Worm (Caenorhabditis elegans) whole organism, late embryonic: ENCODE data around the gene B0361.9.

ENCODE experiments used
- K09A11.1 ChIP-seq: sonication (generic microtip); optimal IDR thresholded peaks from 2 replicates; lab custom pipeline; 2017; ENCODE audit warnings: antibody characterized with exemption, mild to moderate bottlenecking, missing genetic modification characterization, missing compliant biosample characterization; ENCODE audit not compliant: insufficient read depth
- T23F11.4 ChIP-seq: fragments of 200-800 bp; sonication (Bioruptor generic); optimal IDR thresholded peaks from 2 replicates; lab custom pipeline; 2018; ENCODE audit warnings: mild to moderate bottlenecking, missing genetic modification characterization, missing compliant biosample characterization
- Y22D7AL.16 ChIP-seq: sonication (generic microtip); optimal IDR thresholded peaks from 2 replicates; lab custom pipeline; 2016; ENCODE audit warnings: missing genetic modification characterization, missing compliant biosample characterization
- ama-1 ChIP-seq: fragments of 150-350 bp; optimal IDR thresholded peaks from 2 replicates; lab custom pipeline; 2014
- ceh-14 ChIP-seq: sonication (generic microtip); optimal IDR thresholded peaks from 2 replicates; lab custom pipeline; 2016; ENCODE audit warnings: missing genotype, missing genetic modification characterization, missing compliant biosample characterization
- ceh-22 ChIP-seq: sonication (generic microtip); optimal IDR thresholded peaks from 2 replicates; lab custom pipeline; 2017; ENCODE audit warnings: missing biosample characterization, missing genetic modification characterization
- ceh-30 ChIP-seq: fragments of 150-350 bp; optimal IDR thresholded peaks from 2 replicates; lab custom pipeline; 2014; ENCODE audit warnings: missing biosample characterization, missing genetic modification characterization
- ceh-31 ChIP-seq: sonication (generic microtip); optimal IDR thresholded peaks from 2 replicates; lab custom pipeline; 2016; ENCODE audit warnings: missing genetic modification characterization, missing compliant biosample characterization
- ceh-48 ChIP-seq: sonication (generic microtip); optimal IDR thresholded peaks from 2 replicates; lab custom pipeline; 2016; ENCODE audit warnings: missing genetic modification characterization, inconsistent platforms, missing compliant biosample characterization
- ceh-6 ChIP-seq: fragments of 200-800 bp; sonication (Bioruptor generic); optimal IDR thresholded peaks from 2 replicates; lab custom pipeline; 2018; ENCODE audit warnings: mild to moderate bottlenecking, missing genetic modification characterization, missing compliant biosample characterization
- dmd-4 ChIP-seq: sonication (generic microtip); optimal IDR thresholded peaks from 2 replicates; lab custom pipeline; 2016; ENCODE audit warnings: borderline replicate concordance, missing genetic modification characterization, missing compliant biosample characterization
- dve-1 ChIP-seq: sonication (generic microtip); optimal IDR thresholded peaks from 2 replicates; lab custom pipeline; 2017; ENCODE audit warnings: antibody characterized with exemption, mild to moderate bottlenecking, missing genetic modification characterization, missing compliant biosample characterization
- elt-2 ChIP-seq: sonication (generic microtip); optimal IDR thresholded peaks from 2 replicates; lab custom pipeline; 2016; ENCODE audit warnings: missing genetic modification reagents, missing genetic modification characterization, missing compliant biosample characterization
- ets-4 ChIP-seq: sonication (generic microtip); optimal IDR thresholded peaks from 2 replicates; lab custom pipeline; 2016; ENCODE audit warnings: missing genetic modification characterization, missing compliant biosample characterization
- fkh-10 ChIP-seq: fragments of 150-350 bp; optimal IDR thresholded peaks from 2 replicates; lab custom pipeline; 2014; ENCODE audit warnings: missing biosample characterization, missing genetic modification reagents, missing genetic modification characterization
- fkh-6 ChIP-seq: sonication (generic microtip); optimal IDR thresholded peaks from 2 replicates; lab custom pipeline; 2016; ENCODE audit warnings: missing genetic modification characterization, missing compliant biosample characterization
- hlh-13 ChIP-seq: fragments of 200-800 bp; sonication (Bioruptor generic); optimal IDR thresholded peaks from 2 replicates; lab custom pipeline; 2018; ENCODE audit warnings: mild to moderate bottlenecking, missing genetic modification characterization, missing compliant biosample characterization
- hlh-6 ChIP-seq: sonication (generic microtip); optimal IDR thresholded peaks from 2 replicates; lab custom pipeline; 2016; ENCODE audit warnings: missing genotype, missing genetic modification characterization, missing compliant biosample characterization
- hlh-8 ChIP-seq: sonication (generic microtip); optimal IDR thresholded peaks from 2 replicates; lab custom pipeline; 2016; ENCODE audit warnings: missing genotype, missing genetic modification characterization, missing compliant biosample characterization
- lim-6 ChIP-seq: sonication (generic microtip); optimal IDR thresholded peaks from 2 replicates; lab custom pipeline; 2016; ENCODE audit warnings: missing genetic modification characterization, missing compliant biosample characterization
- lin-11 ChIP-seq: fragments of 200-800 bp; sonication (Bioruptor generic); optimal IDR thresholded peaks from 2 replicates; lab custom pipeline; 2018; ENCODE audit warnings: mild to moderate bottlenecking, missing genetic modification characterization, missing compliant biosample characterization
- nfya-1 ChIP-seq: sonication (generic microtip); optimal IDR thresholded peaks from 2 replicates; lab custom pipeline; 2017; ENCODE audit warnings: missing genetic modification characterization, mild to moderate bottlenecking, missing compliant biosample characterization, antibody characterized with exemption, moderate library complexity
- odd-2 ChIP-seq: sonication (generic microtip); optimal IDR thresholded peaks from 2 replicates; lab custom pipeline; 2017; ENCODE audit warnings: antibody characterized with exemption, mild to moderate bottlenecking, missing genetic modification characterization, missing compliant biosample characterization
- pag-3 ChIP-seq: sonication (generic microtip); optimal IDR thresholded peaks from 2 replicates; lab custom pipeline; 2016; ENCODE audit warnings: missing compliant biosample characterization, missing genetic modification characterization, borderline replicate concordance
- pat-9 ChIP-seq: fragments of 200-800 bp; sonication (Bioruptor generic); optimal IDR thresholded peaks from 2 replicates; lab custom pipeline; 2018; ENCODE audit warnings: mild to moderate bottlenecking, missing genetic modification characterization, moderate library complexity, missing compliant biosample characterization
- pha-2 ChIP-seq: sonication (generic microtip); optimal IDR thresholded peaks from 2 replicates; lab custom pipeline; 2017; ENCODE audit warnings: mild to moderate bottlenecking, missing genetic modification characterization, missing compliant biosample characterization
- sdc-2 ChIP-seq: sonication (generic microtip); optimal IDR thresholded peaks from 2 replicates; lab custom pipeline; 2016; ENCODE audit warnings: missing genotype, missing genetic modification characterization, missing compliant biosample characterization
- sox-2 ChIP-seq: fragments of 200-800 bp; sonication (Bioruptor generic); IDR thresholded peaks from 2 replicates; pipeline ENCODE4 v1.3.6; 2022; ENCODE audit warnings: missing genetic modification reagents, missing genetic modification characterization, missing compliant biosample characterization
- syd-9 ChIP-seq: sonication (generic microtip); optimal IDR thresholded peaks from 2 replicates; lab custom pipeline; 2016; ENCODE audit warnings: mild to moderate bottlenecking, missing genetic modification characterization, moderate library complexity, missing compliant biosample characterization
- tbx-7 ChIP-seq: sonication (generic microtip); optimal IDR thresholded peaks from 2 replicates; lab custom pipeline; 2016; ENCODE audit warnings: missing genotype, missing genetic modification characterization, missing compliant biosample characterization
- zip-5 ChIP-seq: sonication (generic microtip); optimal IDR thresholded peaks from 2 replicates; lab custom pipeline; 2016; ENCODE audit warnings: missing genetic modification characterization, missing compliant biosample characterization

B0361.9 gene

DNA sequence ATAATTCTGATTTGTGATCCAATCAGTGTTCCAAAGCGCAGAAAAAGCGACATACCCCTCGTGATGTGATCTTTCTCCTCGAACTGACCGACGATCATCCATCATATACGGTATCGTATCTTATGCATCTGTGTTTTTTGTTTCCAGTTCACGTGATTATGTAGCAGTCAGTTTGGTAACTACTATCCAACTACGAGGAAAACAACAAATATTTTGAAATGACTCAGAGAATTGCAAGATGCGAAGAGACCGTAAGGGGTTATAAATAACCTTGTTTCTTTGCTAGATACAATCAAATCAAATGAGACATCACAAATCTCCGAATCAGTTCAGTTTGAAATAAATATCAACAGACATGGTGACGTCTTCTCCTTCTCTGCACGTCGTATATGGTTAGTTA is 738 bp upstream of the B0361.9 start:
- TF ChIP-seq ceh-30 (tag; lab: Kevin White, UChicago) (no peak), Y22D7AL.16 (tag; lab: Kevin White, UChicago) (no peak), elt-2 (tag; lab: Kevin White, UChicago) (no peak), fkh-6 (no peak), hlh-6 (tag; lab: Kevin White, UChicago) (no peak), sdc-2 (tag; lab: Kevin White, UChicago) (no peak), pat-9 (tag; lab: Kevin White, UChicago) (no peak), ceh-48 (tag; lab: Kevin White, UChicago) (no peak), ama-1 (lab: Kevin White, UChicago) (no peak), fkh-10 (GFP tag; lab: Kevin White, UChicago) (no peak), ceh-14 (tag; lab: Kevin White, UChicago) (no peak), sox-2 (GFP tag; lab: Robert Waterston, UW) (no peak), dve-1 (tag; lab: Kevin White, UChicago) (no peak)

DNA sequence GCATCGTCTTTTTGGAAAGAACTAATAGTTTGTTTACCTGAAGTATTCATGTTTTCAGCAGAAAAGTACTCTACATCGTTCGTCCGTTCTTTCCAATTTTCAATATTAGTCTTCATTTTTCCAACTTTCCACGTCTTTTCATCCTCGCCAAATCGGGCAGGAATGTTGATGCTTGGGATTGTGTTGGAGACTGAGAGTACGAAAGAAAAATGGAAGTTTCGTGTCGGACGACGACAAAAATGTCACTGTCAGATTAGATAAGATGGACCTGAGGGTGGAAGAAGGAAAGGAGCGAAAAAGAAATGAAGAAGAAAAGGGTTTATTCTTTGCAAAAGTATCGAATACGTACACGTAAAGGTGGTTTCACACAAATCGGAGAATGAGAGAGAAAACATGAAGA is 1.4 kb downstream of the B0361.9 start:
- TF ChIP-seq pha-2 (no peak), ets-4 (tag; lab: Kevin White, UChicago) (no peak), lim-6 (no peak), elt-2 (tag; lab: Kevin White, UChicago) (no peak), ceh-31 (tag; lab: Kevin White, UChicago) (no peak), ceh-48 (tag; lab: Kevin White, UChicago) (no peak), tbx-7 (tag; lab: Kevin White, UChicago) (no peak), pag-3 (tag; lab: Kevin White, UChicago) (no peak), hlh-8 (tag; lab: Kevin White, UChicago) (no peak), K09A11.1 (tag; lab: Kevin White, UChicago) (no peak), ama-1 (lab: Kevin White, UChicago) (no peak), lin-11 (tag; lab: Kevin White, UChicago) (no peak), syd-9 (tag; lab: Kevin White, UChicago) (no peak), hlh-13 (GFP tag; lab: Kevin White, UChicago) (no peak), odd-2 (tag; lab: Kevin White, UChicago) (no peak)

DNA sequence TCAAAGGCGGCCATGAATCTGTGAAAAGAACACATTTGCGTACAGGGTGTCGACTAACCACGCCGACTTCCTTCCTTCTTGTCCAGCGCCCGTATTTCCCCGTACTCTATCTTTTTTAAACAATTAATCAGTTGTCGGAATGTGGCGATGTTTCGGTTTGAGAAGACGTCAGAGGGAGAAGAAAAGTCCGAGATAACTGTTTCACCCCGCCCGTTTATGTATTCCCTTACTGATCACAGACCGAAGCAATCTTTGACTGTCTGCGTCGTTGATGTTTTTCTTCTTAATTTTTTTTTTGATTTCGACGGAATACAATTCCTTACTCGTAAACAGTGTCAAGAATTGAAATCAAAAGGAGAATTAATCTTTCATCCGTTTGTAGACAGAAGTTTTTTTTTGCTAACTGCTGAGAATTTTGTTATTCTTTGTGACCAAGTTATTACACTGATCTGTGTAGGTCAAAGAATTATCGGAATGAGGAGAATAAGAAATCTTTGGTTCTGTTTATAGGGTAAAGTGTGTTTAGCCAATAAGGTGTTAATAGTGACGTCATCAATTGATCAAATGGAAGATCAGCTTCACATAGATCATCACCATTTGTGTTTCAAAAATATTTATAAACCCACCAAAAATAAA is 2.3 kb downstream of the B0361.9 start:
- no peak for TF ChIP-seq fkh-6
- TF ChIP-seq dmd-4 (tag; lab: Kevin White, UChicago), result no peak
- no peak for TF ChIP-seq ceh-31 (tag; lab: Kevin White, UChicago)

DNA sequence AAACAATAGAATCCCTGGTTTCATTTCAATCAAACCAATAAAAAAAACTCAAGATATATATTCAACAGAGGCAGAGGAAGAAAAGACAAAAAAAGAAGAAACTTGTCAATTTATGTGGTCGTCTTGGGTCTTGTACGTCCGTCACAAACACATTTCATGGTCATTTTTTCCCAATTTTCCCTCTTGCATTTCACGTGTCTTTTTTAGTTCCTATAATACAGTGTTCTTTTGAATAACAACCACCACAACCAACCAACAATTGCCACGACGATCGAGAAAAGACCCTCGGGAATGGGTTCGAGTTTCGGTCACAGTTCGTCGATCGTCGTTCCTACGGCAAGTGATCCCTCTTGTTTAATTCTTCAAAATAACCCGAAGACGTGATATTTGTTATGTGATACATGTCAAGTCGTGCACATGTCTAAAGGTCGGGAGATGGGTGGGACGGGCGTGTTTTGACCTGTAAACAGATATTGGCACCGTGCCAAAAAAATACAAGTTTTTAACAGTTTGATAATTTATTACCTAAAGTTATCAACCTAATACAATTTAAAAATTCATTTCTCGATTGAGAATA is 3.3 kb downstream of the B0361.9 start:
- TF ChIP-seq pag-3 (tag; lab: Kevin White, UChicago) (no peak), tbx-7 (tag; lab: Kevin White, UChicago) (no peak), dve-1 (tag; lab: Kevin White, UChicago) (no peak), lin-11 (tag; lab: Kevin White, UChicago) (no peak), elt-2 (tag; lab: Kevin White, UChicago) (no peak), ceh-6 (GFP tag; lab: Kevin White, UChicago) (no peak), zip-5 (tag; lab: Kevin White, UChicago) (no peak), ceh-22 (tag; lab: Kevin White, UChicago) (no peak), T23F11.4 (no peak), ceh-48 (tag; lab: Kevin White, UChicago) (no peak), nfya-1 (tag; lab: Kevin White, UChicago) (no peak), ets-4 (tag; lab: Kevin White, UChicago) (no peak)
